Worm (Caenorhabditis elegans) whole organism, early embryonic: ENCODE measurements around the gene T12A2.21.

Experiments
- flt-1 ChIP-seq: fragments of 200-800 bp; sonication (Bioruptor generic); IDR thresholded peaks from 2 replicates; pipeline ENCODE4 v1.3.6; 2022; ENCODE audit warnings: missing genetic modification characterization, missing compliant biosample characterization
- hmbx-1 ChIP-seq: sonication (generic microtip); optimal IDR thresholded peaks from 2 replicates; lab custom pipeline; 2016; ENCODE audit warnings: mild to moderate bottlenecking, missing genetic modification characterization, missing compliant biosample characterization
- tbx-37 ChIP-seq: fragments of 200-800 bp; sonication (Bioruptor generic); conservative IDR thresholded peaks from 2 replicates; pipeline ENCODE4 v1.3.6; 2022; ENCODE audit warnings: missing genetic modification reagents, missing genetic modification characterization, missing compliant biosample characterization

ce11 chrIII:6285890-6286289 lies 49.3 kb upstream of the T12A2.21 start, which contains the start of gene gadr-3:
- no peak for TF ChIP-seq tbx-37 (GFP tag; lab: Robert Waterston, UW)
- TF ChIP-seq hmbx-1 (tag; lab: Kevin White, UChicago): no peak
- TF ChIP-seq flt-1 (GFP tag; lab: Robert Waterston, UW): no peak
